Fruit fly (Drosophila melanogaster): ENCODE measurements around the gene Mco4.

- TF ChIP-seq Myc (optimal IDR thresholded peaks at IDR 0.05) (no peak), insv (optimal IDR thresholded peaks at IDR 0.05) (no peak), h (optimal IDR thresholded peaks at IDR 0.05) (peak; percentile 22), ttk (optimal IDR thresholded peaks at IDR 0.05) (no peak)
These were observed 5.8 kb downstream of the Mco4 start, which contains the start of the genes CG15814 and Spt7 for dm6 chrX:17850179-17850578.
